Worm (Caenorhabditis elegans) whole organism, L3 larva: Measurements from ENCODE around the gene dbl-1.

Experiments used
- elt-1 ChIP-seq: fragments of 150-350 bp; optimal IDR thresholded peaks from 2 replicates; lab custom pipeline; 2014; ENCODE audit warnings: missing biosample characterization, missing genetic modification characterization
- fkh-10 ChIP-seq: sonication (generic microtip); optimal IDR thresholded peaks from 2 replicates; lab custom pipeline; 2017; ENCODE audit warnings: missing biosample characterization, missing genetic modification reagents, missing genetic modification characterization

ce11 chrV:6796264-6796663, 38.3 kb downstream of the dbl-1 start:
- TF ChIP-seq elt-1 (tag; lab: Kevin White, UChicago) (no peak), fkh-10 (no peak)
